Worm (Caenorhabditis elegans): ENCODE results near the gene C34C12.2.

C34C12.2 gene

ce11 chrIII:3428574-3428973 lies 25.0 kb upstream of the C34C12.2 start:
- TF ChIP-seq C34F6.9 (tag; optimal IDR thresholded peaks at IDR 0.05) (no peak), F13H6.1 (tag; optimal IDR thresholded peaks at IDR 0.05) (no peak), mdl-1 (tag; optimal IDR thresholded peaks at IDR 0.05) (no peak), R02D3.7 (tag; optimal IDR thresholded peaks at IDR 0.05) (no peak), sem-4 (tag; optimal IDR thresholded peaks at IDR 0.05) (no peak), lin-13 (GFP tag; optimal IDR thresholded peaks at IDR 0.05) (no peak), peb-1 (tag; optimal IDR thresholded peaks at IDR 0.05) (no peak), nhr-10 (tag; optimal IDR thresholded peaks at IDR 0.05) (no peak), ceh-16 (tag; optimal IDR thresholded peaks at IDR 0.05) (no peak), skn-1 (tag; optimal IDR thresholded peaks at IDR 0.05) (no peak), ztf-1 (GFP tag; conservative IDR thresholded peaks at IDR 0.05) (no peak), ama-1 (optimal IDR thresholded peaks at IDR 0.05) (no peak), ztf-4 (tag; optimal IDR thresholded peaks at IDR 0.05) (no peak), sma-3 (GFP tag; optimal IDR thresholded peaks at IDR 0.05) (no peak), elt-1 (tag; optimal IDR thresholded peaks at IDR 0.05) (no peak), nhr-25 (tag; optimal IDR thresholded peaks at IDR 0.05) (no peak), ceh-82 (tag; optimal IDR thresholded peaks at IDR 0.05) (no peak), nhr-23 (tag; optimal IDR thresholded peaks at IDR 0.05) (no peak), aly-2 (tag; optimal IDR thresholded peaks at IDR 0.05) (no peak)

- TF ChIP-seq fos-1 (tag; optimal IDR thresholded peaks at IDR 0.05) (no peak), nhr-237 (tag; optimal IDR thresholded peaks at IDR 0.05) (no peak), Y55F3AM.14 (GFP tag; optimal IDR thresholded peaks at IDR 0.05) (no peak), nhr-12 (tag; optimal IDR thresholded peaks at IDR 0.05) (no peak), skn-1 (tag; optimal IDR thresholded peaks at IDR 0.05) (no peak), gmeb-1 (tag; optimal IDR thresholded peaks at IDR 0.05) (no peak), peb-1 (tag; optimal IDR thresholded peaks at IDR 0.05) (no peak), ceh-16 (tag; optimal IDR thresholded peaks at IDR 0.05) (no peak), sem-4 (tag; optimal IDR thresholded peaks at IDR 0.05) (no peak), lsy-2 (tag; optimal IDR thresholded peaks at IDR 0.05) (no peak), nhr-77 (tag; optimal IDR thresholded peaks at IDR 0.05) (no peak), R02D3.7 (tag; optimal IDR thresholded peaks at IDR 0.05) (no peak), ceh-82 (tag; optimal IDR thresholded peaks at IDR 0.05) (no peak), unc-62 (GFP tag; optimal IDR thresholded peaks at IDR 0.05) (no peak), nhr-10 (tag; optimal IDR thresholded peaks at IDR 0.05) (no peak), crh-2 (tag; optimal IDR thresholded peaks at IDR 0.05) (no peak), F13H6.1 (tag; optimal IDR thresholded peaks at IDR 0.05) (no peak), mbf-1 (tag; optimal IDR thresholded peaks at IDR 0.05) (no peak), nhr-129 (tag; optimal IDR thresholded peaks at IDR 0.05) (no peak), aly-2 (tag; optimal IDR thresholded peaks at IDR 0.05) (no peak)
These were observed 23.8 kb upstream of the C34C12.2 start for ce11 chrIII:3429761-3430160.

- no peak for TF ChIP-seq mab-5 (tag; optimal IDR thresholded peaks at IDR 0.05)
- TF ChIP-seq ztf-4 (tag; optimal IDR thresholded peaks at IDR 0.05), result no peak
- no peak for TF ChIP-seq mbf-1 (tag; optimal IDR thresholded peaks at IDR 0.05)
- TF ChIP-seq mdl-1 (tag; optimal IDR thresholded peaks at IDR 0.05), result no peak
- no peak for TF ChIP-seq aly-2 (tag; optimal IDR thresholded peaks at IDR 0.05)
- TF ChIP-seq gmeb-1 (tag; optimal IDR thresholded peaks at IDR 0.05), result no peak
- no peak for TF ChIP-seq lsy-2 (tag; optimal IDR thresholded peaks at IDR 0.05)
- TF ChIP-seq sma-9 (GFP tag; optimal IDR thresholded peaks at IDR 0.05), result no peak
- no peak for TF ChIP-seq sma-9 (tag; optimal IDR thresholded peaks at IDR 0.05)
- no peak for TF ChIP-seq alr-1 (tag; optimal IDR thresholded peaks at IDR 0.05)
- no peak for TF ChIP-seq ztf-11 (tag; optimal IDR thresholded peaks at IDR 0.05)
- no peak for TF ChIP-seq ceh-16 (tag; optimal IDR thresholded peaks at IDR 0.05)
- no peak for TF ChIP-seq fos-1 (tag; optimal IDR thresholded peaks at IDR 0.05)
These were observed 22.9 kb upstream of the C34C12.2 start for ce11 chrIII:3430667-3431066.

- TF ChIP-seq Y55F3AM.14 (GFP tag; optimal IDR thresholded peaks at IDR 0.05), result no peak
- TF ChIP-seq crh-2 (tag; optimal IDR thresholded peaks at IDR 0.05), result no peak
- TF ChIP-seq peb-1 (tag; optimal IDR thresholded peaks at IDR 0.05), result no peak
- no peak for TF ChIP-seq snpc-4 (tag; optimal IDR thresholded peaks at IDR 0.05)
- TF ChIP-seq gmeb-1 (tag; optimal IDR thresholded peaks at IDR 0.05), result no peak
- no peak for TF ChIP-seq nhr-12 (tag; optimal IDR thresholded peaks at IDR 0.05)
- no peak for TF ChIP-seq lin-13 (GFP tag; optimal IDR thresholded peaks at IDR 0.05)
- no peak for TF ChIP-seq alr-1 (tag; optimal IDR thresholded peaks at IDR 0.05)
These were observed 22.2 kb upstream of the C34C12.2 start, which contains the start of gene K01A11.1 for ce11 chrIII:3431385-3431784. K01A11.1 (minus strand) TSS chrIII:3431485.

ce11 chrIII:3435152-3435551 lies 18.4 kb upstream of the C34C12.2 start:
- no peak for TF ChIP-seq unc-55 (GFP tag; optimal IDR thresholded peaks at IDR 0.05)
- peak; percentile 28 for TF ChIP-seq crh-2 (tag; optimal IDR thresholded peaks at IDR 0.05)
- no peak for TF ChIP-seq mdl-1 (tag; optimal IDR thresholded peaks at IDR 0.05)
- TF ChIP-seq F13H6.1 (tag; optimal IDR thresholded peaks at IDR 0.05), result no peak
- no peak for TF ChIP-seq mab-5 (tag; optimal IDR thresholded peaks at IDR 0.05)
- no peak for TF ChIP-seq dmd-4 (tag; optimal IDR thresholded peaks at IDR 0.05)
- no peak for TF ChIP-seq Y55F3AM.14 (GFP tag; optimal IDR thresholded peaks at IDR 0.05)
- no peak for TF ChIP-seq peb-1 (tag; optimal IDR thresholded peaks at IDR 0.05)
- TF ChIP-seq nhr-11 (tag; optimal IDR thresholded peaks at IDR 0.05), result no peak
- TF ChIP-seq lsy-2 (tag; optimal IDR thresholded peaks at IDR 0.05), result no peak
- peak; percentile 41 for TF ChIP-seq sma-3 (GFP tag; optimal IDR thresholded peaks at IDR 0.05)
- no peak for TF ChIP-seq ztf-4 (tag; optimal IDR thresholded peaks at IDR 0.05)
- no peak for TF ChIP-seq ceh-16 (tag; optimal IDR thresholded peaks at IDR 0.05)
- no peak for TF ChIP-seq zag-1 (tag; optimal IDR thresholded peaks at IDR 0.05)
- peak; percentile 34 for TF ChIP-seq nhr-25 (tag; optimal IDR thresholded peaks at IDR 0.05)
- TF ChIP-seq nhr-12 (tag; optimal IDR thresholded peaks at IDR 0.05), result no peak
- TF ChIP-seq ztf-1 (GFP tag; conservative IDR thresholded peaks at IDR 0.05), result no peak
- no peak for TF ChIP-seq snpc-4 (tag; optimal IDR thresholded peaks at IDR 0.05)
- TF ChIP-seq aly-2 (tag; optimal IDR thresholded peaks at IDR 0.05), result no peak
- TF ChIP-seq unc-62 (GFP tag; optimal IDR thresholded peaks at IDR 0.05), result no peak
- TF ChIP-seq sma-9 (GFP tag; optimal IDR thresholded peaks at IDR 0.05), result peak; percentile 82
- no peak for TF ChIP-seq sma-9 (tag; optimal IDR thresholded peaks at IDR 0.05)
- TF ChIP-seq egl-27 (tag; optimal IDR thresholded peaks at IDR 0.05), result peak; percentile 44
- TF ChIP-seq skn-1 (tag; optimal IDR thresholded peaks at IDR 0.05), result no peak
- peak; percentile 10 for TF ChIP-seq gmeb-1 (tag; optimal IDR thresholded peaks at IDR 0.05)
- TF ChIP-seq nhr-21 (tag; optimal IDR thresholded peaks at IDR 0.05), result peak; percentile 67
- TF ChIP-seq nhr-129 (tag; optimal IDR thresholded peaks at IDR 0.05), result no peak
- no peak for TF ChIP-seq sem-4 (tag; optimal IDR thresholded peaks at IDR 0.05)
